Worm (Caenorhabditis elegans) whole organism, L4 larva: ENCODE results near the gene Y54G2A.38.

ENCODE experiments used
- lin-15B ChIP-seq: fragments of 150-350 bp; sonication (generic microtip); optimal IDR thresholded peaks from 3 replicates; lab custom pipeline; 2014; ENCODE audit warnings: missing biosample characterization, missing genetic modification characterization
- lir-3 ChIP-seq: sonication (generic microtip); optimal IDR thresholded peaks from 2 replicates; lab custom pipeline; 2016; ENCODE audit warnings: mild to moderate bottlenecking, missing genetic modification characterization, missing compliant biosample characterization
- nhr-25 ChIP-seq: sonication (generic microtip); optimal IDR thresholded peaks from 2 replicates; lab custom pipeline; 2017; ENCODE audit warnings: missing genetic modification characterization, mild to moderate bottlenecking, missing compliant biosample characterization, antibody characterized with exemption, moderate library complexity, borderline replicate concordance; ENCODE audit not compliant: insufficient read depth
- php-3 ChIP-seq: fragments of 200-800 bp; sonication (Bioruptor generic); IDR thresholded peaks from 2 replicates; pipeline ENCODE4 v1.3.6; 2022; ENCODE audit warnings: missing genetic modification reagents, missing genetic modification characterization, missing compliant biosample characterization
- zag-1 ChIP-seq: fragments of 150-350 bp; optimal IDR thresholded peaks from 2 replicates; lab custom pipeline; 2014; ENCODE audit warnings: missing biosample characterization, missing genetic modification characterization

- TF ChIP-seq lir-3 (tag; lab: Kevin White, UChicago): no peak
- no peak for TF ChIP-seq zag-1
- no peak for TF ChIP-seq lin-15B (tag; lab: Kevin White, UChicago)
- TF ChIP-seq php-3 (GFP tag; lab: Robert Waterston, UW): no peak
- TF ChIP-seq nhr-25 (tag; lab: Kevin White, UChicago): no peak
These were observed 4.9 kb downstream of the Y54G2A.38 start for ce11 chrIV:2764160-2764559.
